Worm (Caenorhabditis elegans) whole organism, mixed stage, embryonic: ENCODE data around the gene rpl-18.
A peak's percentile ranks its signal among the peaks of the same experiment; 100 is the strongest.

Experiments
- M03D4.4 ChIP-seq: sonication (generic microtip); optimal IDR thresholded peaks from 2 replicates; lab custom pipeline; 2017; ENCODE audit warnings: mild to moderate bottlenecking, missing genetic modification characterization, missing compliant biosample characterization
- bed-3 ChIP-seq: fragments of 200-800 bp; sonication (Bioruptor generic); optimal IDR thresholded peaks from 3 replicates; lab custom pipeline; 2018; ENCODE audit warnings: mild to moderate bottlenecking, missing genetic modification characterization, moderate library complexity, missing compliant biosample characterization
- blmp-1 ChIP-seq: fragments of 150-350 bp; optimal IDR thresholded peaks from 2 replicates; lab custom pipeline; 2014; ENCODE audit warnings: missing biosample characterization, missing genetic modification characterization
- ceh-39 ChIP-seq: fragments of 150-350 bp; optimal IDR thresholded peaks from 2 replicates; lab custom pipeline; 2014; ENCODE audit warnings: missing biosample characterization, missing genetic modification characterization
- ceh-43 ChIP-seq: fragments of 200-800 bp; sonication (Bioruptor generic); optimal IDR thresholded peaks from 2 replicates; lab custom pipeline; 2018; ENCODE audit warnings: mild to moderate bottlenecking, missing genetic modification characterization, moderate library complexity, missing compliant biosample characterization
- ceh-83 ChIP-seq: fragments of 200-800 bp; sonication (Bioruptor generic); optimal IDR thresholded peaks from 2 replicates; lab custom pipeline; 2018; ENCODE audit warnings: mild to moderate bottlenecking, missing genetic modification characterization, missing compliant biosample characterization
- ces-1 ChIP-seq: fragments of 150-350 bp; optimal IDR thresholded peaks from 2 replicates; lab custom pipeline; 2014; ENCODE audit warnings: missing biosample characterization, missing genetic modification reagents, missing genetic modification characterization
- cnd-1 ChIP-seq: fragments of 200-800 bp; sonication (Bioruptor generic); optimal IDR thresholded peaks from 2 replicates; lab custom pipeline; 2018; ENCODE audit warnings: mild to moderate bottlenecking, missing genetic modification characterization, missing compliant biosample characterization
- drap-1 ChIP-seq: fragments of 200-800 bp; sonication (Bioruptor generic); optimal IDR thresholded peaks from 3 replicates; lab custom pipeline; 2018; ENCODE audit warnings: mild to moderate bottlenecking, missing genetic modification characterization, missing compliant biosample characterization
- elt-1 ChIP-seq: sonication (generic microtip); optimal IDR thresholded peaks from 2 replicates; lab custom pipeline; 2017; ENCODE audit warnings: missing genetic modification characterization, mild to moderate bottlenecking, missing compliant biosample characterization, antibody characterized with exemption, moderate library complexity, borderline replicate concordance; ENCODE audit not compliant: insufficient read depth
- elt-3 ChIP-seq: fragments of 150-350 bp; optimal IDR thresholded peaks from 2 replicates; lab custom pipeline; 2014; ENCODE audit warnings: missing biosample characterization, missing genetic modification characterization
- flh-1 ChIP-seq: fragments of 200-800 bp; sonication (Bioruptor generic); optimal IDR thresholded peaks from 2 replicates; lab custom pipeline; 2018; ENCODE audit warnings: mild to moderate bottlenecking, missing genetic modification characterization, moderate library complexity, missing compliant biosample characterization
- hlh-1 ChIP-seq: fragments of 150-350 bp; optimal IDR thresholded peaks from 2 replicates; lab custom pipeline; 2014; ENCODE audit warnings: missing biosample characterization, missing genetic modification reagents, missing genetic modification characterization
- lin-13 ChIP-seq: fragments of 150-350 bp; optimal IDR thresholded peaks from 2 replicates; lab custom pipeline; 2014; ENCODE audit warnings: missing biosample characterization, missing genetic modification characterization
- lsy-2 ChIP-seq: fragments of 150-350 bp; optimal IDR thresholded peaks from 2 replicates; lab custom pipeline; 2014; ENCODE audit warnings: missing biosample characterization, missing genetic modification characterization
- mab-5 ChIP-seq: fragments of 150-350 bp; optimal IDR thresholded peaks from 2 replicates; lab custom pipeline; 2014; ENCODE audit warnings: missing biosample characterization, missing genetic modification characterization
- mep-1 ChIP-seq: fragments of 150-350 bp; optimal IDR thresholded peaks from 2 replicates; lab custom pipeline; 2017; ENCODE audit warnings: missing biosample characterization, missing genetic modification reagents, missing genetic modification characterization, inconsistent platforms
- mls-2 ChIP-seq: sonication (generic microtip); optimal IDR thresholded peaks from 2 replicates; lab custom pipeline; 2016; ENCODE audit warnings: mild to moderate bottlenecking, missing genetic modification characterization, moderate library complexity, missing compliant biosample characterization
- nhr-12 ChIP-seq: fragments of 150-350 bp; optimal IDR thresholded peaks from 2 replicates; lab custom pipeline; 2014; ENCODE audit warnings: missing biosample characterization, missing genetic modification characterization
- nhr-2 ChIP-seq: fragments of 150-350 bp; optimal IDR thresholded peaks from 2 replicates; lab custom pipeline; 2014; ENCODE audit warnings: missing biosample characterization, missing genetic modification characterization
- nhr-237 ChIP-seq: fragments of 150-350 bp; optimal IDR thresholded peaks from 2 replicates; lab custom pipeline; 2014; ENCODE audit warnings: missing biosample characterization, missing genetic modification characterization
- nhr-28 ChIP-seq: fragments of 150-350 bp; optimal IDR thresholded peaks from 2 replicates; lab custom pipeline; 2014; ENCODE audit warnings: missing biosample characterization, missing genetic modification characterization
- nhr-76 ChIP-seq: sonication (generic microtip); optimal IDR thresholded peaks from 2 replicates; lab custom pipeline; 2017; ENCODE audit warnings: missing biosample characterization, missing genetic modification characterization
- pha-4 ChIP-seq: fragments of 150-350 bp; optimal IDR thresholded peaks from 2 replicates; lab custom pipeline; 2018; ENCODE audit warnings: missing biosample characterization, missing genetic modification reagents, missing genetic modification characterization
- sem-2 ChIP-seq: fragments of 200-800 bp; sonication (Bioruptor generic); optimal IDR thresholded peaks from 2 replicates; lab custom pipeline; 2018; ENCODE audit warnings: mild to moderate bottlenecking, missing genetic modification characterization, missing compliant biosample characterization
- sptf-1 ChIP-seq: sonication (generic microtip); optimal IDR thresholded peaks from 2 replicates; lab custom pipeline; 2017; ENCODE audit warnings: mild to moderate bottlenecking, missing genetic modification characterization, moderate library complexity, missing compliant biosample characterization
- tbx-8 ChIP-seq: fragments of 200-800 bp; sonication (Bioruptor generic); optimal IDR thresholded peaks from 2 replicates; lab custom pipeline; 2018; ENCODE audit warnings: mild to moderate bottlenecking, missing genetic modification characterization, moderate library complexity, missing compliant biosample characterization
- unc-120 ChIP-seq: sonication (generic microtip); optimal IDR thresholded peaks from 2 replicates; lab custom pipeline; 2017; ENCODE audit warnings: missing genetic modification characterization, missing compliant biosample characterization; ENCODE audit not compliant: poor library complexity, severe bottlenecking
- unc-39 ChIP-seq: fragments of 150-350 bp; optimal IDR thresholded peaks from 2 replicates; lab custom pipeline; 2014; ENCODE audit warnings: missing biosample characterization, missing genetic modification characterization
- unc-62 ChIP-seq: fragments of 150-350 bp; optimal IDR thresholded peaks from 2 replicates; lab custom pipeline; 2014; ENCODE audit warnings: missing biosample characterization, missing genetic modification reagents, missing genetic modification characterization
- zip-8 ChIP-seq: fragments of 150-350 bp; optimal IDR thresholded peaks from 2 replicates; lab custom pipeline; 2014; ENCODE audit warnings: missing biosample characterization, missing genetic modification characterization

The rpl-18 gene

DNA sequence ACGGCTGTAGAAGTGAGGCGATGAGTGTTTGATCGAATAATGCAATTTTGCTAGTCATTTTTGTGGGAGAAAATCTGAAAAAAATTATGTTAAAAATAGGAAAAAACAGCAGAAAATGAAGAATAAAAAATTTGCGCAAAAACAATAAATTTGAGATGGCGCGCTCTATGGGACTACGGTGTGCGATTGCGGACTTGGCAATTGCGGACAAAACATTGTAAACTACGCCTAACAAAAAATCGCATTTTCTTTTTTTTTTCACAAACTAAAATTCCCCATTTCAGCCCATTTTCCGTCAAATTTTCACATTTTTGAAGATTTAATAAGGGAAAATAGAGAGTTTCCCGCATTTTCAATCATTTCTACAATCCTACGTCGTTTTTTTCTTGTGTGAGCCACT lies 11.0 kb downstream of the rpl-18 start, which contains the start of the genes sas-6 and Y45F10D.7:
Gene sas-6, minus strand, starts transcription at position 80 of the 400 bp plus-strand sequence.
Gene Y45F10D.7, plus strand, starts transcription at position 256 of the 400 bp plus-strand sequence.
- TF ChIP-seq unc-39 (no peak), nhr-237 (peak; percentile 61), lin-13 (no peak), ceh-43 (no peak), elt-3 (tag; lab: Kevin White, UChicago) (no peak), nhr-2 (tag; lab: Kevin White, UChicago) (no peak), nhr-76 (tag; lab: Kevin White, UChicago) (no peak), sptf-1 (tag; lab: Kevin White, UChicago) (peak; percentile 67), flh-1 (GFP tag; lab: Kevin White, UChicago) (no peak), M03D4.4 (tag; lab: Kevin White, UChicago) (peak; percentile 57), mep-1 (tag; lab: Kevin White, UChicago) (peak; percentile 74), cnd-1 (tag; lab: Kevin White, UChicago) (no peak), zip-8 (tag; lab: Kevin White, UChicago) (no peak), pha-4 (tag; lab: Kevin White, UChicago) (peak; percentile 17), ces-1 (GFP tag; lab: Kevin White, UChicago) (peak; percentile 77), nhr-12 (tag; lab: Kevin White, UChicago) (no peak), unc-62 (GFP tag; lab: Kevin White, UChicago) (no peak), hlh-1 (tag; lab: Kevin White, UChicago) (peak; percentile 7), sem-2 (GFP tag; lab: Kevin White, UChicago) (no peak), mls-2 (peak; percentile 19), mab-5 (tag; lab: Kevin White, UChicago) (no peak), unc-120 (tag; lab: Kevin White, UChicago) (no peak), lsy-2 (peak; percentile 99), blmp-1 (no peak), bed-3 (no peak)

DNA sequence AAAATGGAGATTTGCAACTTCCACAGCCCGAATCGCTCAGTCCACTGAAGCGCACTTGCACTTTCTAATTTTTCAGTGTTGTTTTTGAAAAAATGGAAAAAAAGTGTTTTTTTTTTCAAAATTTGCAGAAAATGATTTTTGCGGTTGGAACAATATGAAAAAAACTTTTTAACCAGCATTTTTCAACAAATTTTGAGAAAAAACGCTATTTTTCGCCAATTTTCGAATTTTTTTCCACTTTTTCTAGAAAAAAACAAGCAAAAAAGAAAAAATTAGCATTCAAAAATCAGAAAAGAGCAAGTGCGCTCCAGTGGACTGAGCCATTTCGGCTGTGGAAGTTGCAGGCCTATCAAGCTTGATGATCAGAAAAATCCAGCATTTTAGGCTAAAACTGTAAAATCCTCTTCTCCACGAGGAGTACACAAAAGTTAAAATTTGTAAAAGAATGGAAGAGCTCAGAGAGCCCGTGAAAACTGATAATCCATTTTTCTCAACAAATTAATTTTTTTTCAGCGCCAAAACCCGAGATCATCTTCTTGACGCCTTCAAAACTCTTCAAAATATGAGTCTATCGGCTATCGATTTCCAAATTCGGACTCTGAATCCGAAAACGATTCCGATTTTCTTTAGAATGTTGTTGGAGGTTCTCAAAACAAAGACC lies 17.7 kb downstream of the rpl-18 start:
- TF ChIP-seq unc-120 (tag; lab: Kevin White, UChicago) (no peak), nhr-76 (tag; lab: Kevin White, UChicago) (no peak), nhr-28 (tag; lab: Kevin White, UChicago) (no peak), zip-8 (tag; lab: Kevin White, UChicago) (no peak), nhr-2 (tag; lab: Kevin White, UChicago) (no peak), flh-1 (GFP tag; lab: Kevin White, UChicago) (no peak), nhr-237 (no peak), ceh-43 (no peak), mls-2 (no peak), lsy-2 (no peak), tbx-8 (GFP tag; lab: Kevin White, UChicago) (no peak), elt-1 (tag; lab: Kevin White, UChicago) (no peak), bed-3 (no peak), hlh-1 (tag; lab: Kevin White, UChicago) (no peak)
- TF ChIP-seq, all 35 proteins: peak for 0

DNA sequence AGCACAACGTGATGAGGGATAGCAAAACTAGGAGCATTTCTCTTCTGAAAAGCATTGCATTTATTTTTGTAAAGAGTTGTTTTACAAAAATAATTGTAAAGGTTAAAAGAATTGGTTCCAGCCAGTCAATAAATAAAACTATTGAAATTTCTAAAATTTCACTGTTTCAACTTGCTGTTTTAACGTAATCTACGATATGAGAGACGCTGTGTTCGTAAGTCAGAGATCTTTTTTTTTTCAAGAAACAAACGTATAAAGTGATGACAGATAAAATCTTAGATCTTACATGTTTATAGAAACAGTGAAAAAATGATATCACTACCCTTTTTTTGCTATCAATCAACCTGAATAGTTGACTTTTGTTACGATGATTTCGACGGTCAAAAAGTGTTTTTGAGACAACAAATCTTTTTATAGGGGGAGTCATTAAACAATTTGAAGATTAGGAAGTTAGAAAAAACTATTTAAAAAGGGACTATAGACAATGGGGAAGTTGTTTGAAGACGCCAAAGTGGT lies 20.3 kb downstream of the rpl-18 start, which contains the start of gene Y45F10D.6:
Gene Y45F10D.6, minus strand, starts transcription at position 51 of the 516 bp plus-strand sequence.
- TF ChIP-seq nhr-12 (tag; lab: Kevin White, UChicago) (no peak), blmp-1 (no peak), tbx-8 (GFP tag; lab: Kevin White, UChicago) (no peak), M03D4.4 (tag; lab: Kevin White, UChicago) (no peak), hlh-1 (tag; lab: Kevin White, UChicago) (no peak), lin-13 (no peak), drap-1 (GFP tag; lab: Kevin White, UChicago) (no peak), unc-62 (GFP tag; lab: Kevin White, UChicago) (no peak)

ce11 chrIV:13807724-13808123 lies 30.1 kb downstream of the rpl-18 start, which contains the start of gene Y45F10D.14:
Y45F10D.14 (minus strand) TSS chrIV:13807824.
- TF ChIP-seq unc-39 = no peak
- TF ChIP-seq hlh-1 (tag; lab: Kevin White, UChicago) = no peak
- no peak for TF ChIP-seq sptf-1 (tag; lab: Kevin White, UChicago)
- TF ChIP-seq ceh-39 (tag; lab: Kevin White, UChicago) = no peak
- no peak for TF ChIP-seq cnd-1 (tag; lab: Kevin White, UChicago)
- no peak for TF ChIP-seq nhr-12 (tag; lab: Kevin White, UChicago)
- TF ChIP-seq blmp-1 = no peak
- TF ChIP-seq elt-1 (tag; lab: Kevin White, UChicago) = no peak
- no peak for TF ChIP-seq nhr-28 (tag; lab: Kevin White, UChicago)
- TF ChIP-seq unc-120 (tag; lab: Kevin White, UChicago) = no peak
- no peak for TF ChIP-seq drap-1 (GFP tag; lab: Kevin White, UChicago)
- no peak for TF ChIP-seq elt-3 (tag; lab: Kevin White, UChicago)
- no peak for TF ChIP-seq lin-13
- no peak for TF ChIP-seq ceh-83 (GFP tag; lab: Kevin White, UChicago)
